Fruit fly (Drosophila melanogaster): ENCODE data around the gene tal-1A.

The tal-1A gene

dm6 chr3R:13799567-13800429 lies 13.1 kb upstream of the tal-1A start (continued):
- peak; percentile 6 for TF ChIP-seq CG8632 (GFP tag; optimal IDR thresholded peaks at IDR 0.05)
- TF ChIP-seq CG32006 (GFP tag; optimal IDR thresholded peaks at IDR 0.05) = peak; percentile 46
- peak; percentile 23 for TF ChIP-seq esn (GFP tag; optimal IDR thresholded peaks at IDR 0.05)
- TF ChIP-seq Ets96B (tag; optimal IDR thresholded peaks at IDR 0.05) = peak; percentile 35
- peak; percentile 40; the same call in 1 of the 3 replicates for TF ChIP-seq CG8119 (GFP tag; IDR thresholded peaks at IDR 0.05)
- no peak for TF ChIP-seq Smox (GFP tag; optimal IDR thresholded peaks at IDR 0.05)
- TF ChIP-seq topi (GFP tag; optimal IDR thresholded peaks at IDR 0.05) = no peak
- TF ChIP-seq OdsH (GFP tag; optimal IDR thresholded peaks at IDR 0.05) = peak; percentile 20
- TF ChIP-seq Eip93F (GFP tag; optimal IDR thresholded peaks at IDR 0.05) = no peak
- TF ChIP-seq Sox15 (GFP tag; optimal IDR thresholded peaks at IDR 0.05) = no peak
- no peak for TF ChIP-seq lz (GFP tag; optimal IDR thresholded peaks at IDR 0.05)
- no peak for TF ChIP-seq CG7368 (GFP tag; optimal IDR thresholded peaks at IDR 0.05)
- TF ChIP-seq CG6276 (GFP tag; optimal IDR thresholded peaks at IDR 0.05) = peak; percentile 8
- peak; percentile 37 for TF ChIP-seq CG3032 (tag; optimal IDR thresholded peaks at IDR 0.05)
- no peak for TF ChIP-seq CG31627 (GFP tag; optimal IDR thresholded peaks at IDR 0.05)
- TF ChIP-seq CG15336 (GFP tag; IDR thresholded peaks at IDR 0.05) = 0 out of 2 replicates have a peak, but pooled peaks have one; percentile 19
- TF ChIP-seq fd85E (GFP tag; optimal IDR thresholded peaks at IDR 0.05) = no peak

DNA sequence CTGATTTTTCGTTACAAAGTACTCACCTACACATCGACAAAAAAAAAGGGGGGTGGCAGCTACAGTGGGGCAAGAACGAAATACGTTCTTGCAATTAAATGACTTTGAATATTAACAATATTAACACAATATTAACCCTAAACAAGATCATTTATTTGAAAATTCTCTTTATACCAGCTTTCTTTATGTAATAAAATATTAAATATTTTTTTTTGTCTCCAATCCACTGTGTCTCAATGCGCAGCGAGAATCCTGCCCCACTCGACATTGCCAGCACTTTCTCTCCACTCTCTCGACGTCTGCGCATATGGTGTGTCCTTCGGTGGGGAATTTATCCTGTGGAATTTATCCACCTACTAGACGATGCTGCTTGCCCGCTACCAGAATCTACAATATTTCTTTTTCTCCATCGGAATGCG lies 12.5 kb upstream of the tal-1A start:
- TF ChIP-seq Eip75B (GFP tag; optimal IDR thresholded peaks at IDR 0.05) (peak; percentile 69), CG3032 (tag; optimal IDR thresholded peaks at IDR 0.05) (peak; percentile 51), CG16779 (tag; optimal IDR thresholded peaks at IDR 0.05) (peak; percentile 46), CG34406 (GFP tag; optimal IDR thresholded peaks at IDR 0.05) (peak; percentile 75), Hr38 (GFP tag; optimal IDR thresholded peaks at IDR 0.05) (no peak), fkh (GFP tag; optimal IDR thresholded peaks at IDR 0.05) (peak; percentile 62), CG6163 (GFP tag; IDR thresholded peaks at IDR 0.05) (peak; percentile 92), CG31627 (GFP tag; optimal IDR thresholded peaks at IDR 0.05) (peak; percentile 40), Sox15 (GFP tag; optimal IDR thresholded peaks at IDR 0.05) (peak; percentile 15), Ets21C (GFP tag; optimal IDR thresholded peaks at IDR 0.05) (peak; percentile 10), CG8632 (GFP tag; optimal IDR thresholded peaks at IDR 0.05) (peak; percentile 76), CG6792 (GFP tag; optimal IDR thresholded peaks at IDR 0.05) (peak; percentile 68), CG10669 (GFP tag; optimal IDR thresholded peaks at IDR 0.05) (peak; percentile 65), CG1621 (tag; optimal IDR thresholded peaks at IDR 0.05) (peak; percentile 66), Sox102F (GFP tag; optimal IDR thresholded peaks at IDR 0.05) (peak; percentile 60), Met (GFP tag; optimal IDR thresholded peaks at IDR 0.05) (peak; percentile 71), pdm3 (GFP tag; optimal IDR thresholded peaks at IDR 0.05) (peak; percentile 55), CG15336 (GFP tag; IDR thresholded peaks at IDR 0.05) (peak; percentile 91), CG32006 (GFP tag; optimal IDR thresholded peaks at IDR 0.05) (peak; percentile 81), Sox14 (GFP tag; optimal IDR thresholded peaks at IDR 0.05) (peak; percentile 40), vri (GFP tag; optimal IDR thresholded peaks at IDR 0.05) (peak; percentile 53), ss (GFP tag; optimal IDR thresholded peaks at IDR 0.05) (peak; percentile 50 to 85), CG3919 (GFP tag; optimal IDR thresholded peaks at IDR 0.05) (peak; percentile 80), Ets96B (tag; optimal IDR thresholded peaks at IDR 0.05) (peak; percentile 46), cyc (GFP tag; optimal IDR thresholded peaks at IDR 0.05) (peak; percentile 50), topi (GFP tag; optimal IDR thresholded peaks at IDR 0.05) (peak; percentile 65), CG10631 (GFP tag; optimal IDR thresholded peaks at IDR 0.05) (peak; percentile 75), salr (GFP tag; optimal IDR thresholded peaks at IDR 0.05) (no peak), fd85E (GFP tag; optimal IDR thresholded peaks at IDR 0.05) (no peak), CG9139 (GFP tag; optimal IDR thresholded peaks at IDR 0.05) (peak; percentile 65), Hr4 (GFP tag; optimal IDR thresholded peaks at IDR 0.05) (peak; percentile 67), CG4318 (GFP tag; optimal IDR thresholded peaks at IDR 0.05) (peak; percentile 61), CG8319 (GFP tag; optimal IDR thresholded peaks at IDR 0.05) (peak; percentile 30), Smox (GFP tag; optimal IDR thresholded peaks at IDR 0.05) (peak; percentile 62), OdsH (GFP tag; optimal IDR thresholded peaks at IDR 0.05) (peak; percentile 72), CG6276 (GFP tag; optimal IDR thresholded peaks at IDR 0.05) (peak; percentile 53), spab (GFP tag; optimal IDR thresholded peaks at IDR 0.05) (peak; percentile 70), Hr39 (GFP tag; optimal IDR thresholded peaks at IDR 0.05) (peak; percentile 10), CG6854 (GFP tag; optimal IDR thresholded peaks at IDR 0.05) (peak; percentile 8), fd59A (GFP tag; optimal IDR thresholded peaks at IDR 0.05) (peak; percentile 43), CG7368 (GFP tag; optimal IDR thresholded peaks at IDR 0.05) (peak; percentile 53), eg (GFP tag; IDR thresholded peaks at IDR 0.05) (peak; percentile 91)

All from whole organism, prepupa.